Fruit fly (Drosophila melanogaster) whole organism, adult: ENCODE results near the gene Sytbeta.

Experiments used
- CG11617 ChIP-seq: fragments of 200-800 bp; sonication (Bioruptor generic); optimal IDR thresholded peaks from 2 replicates; lab custom pipeline; 2017; ENCODE audit warnings: mild to moderate bottlenecking, missing biosample characterization, missing genetic modification reagents, missing genetic modification characterization
- CG12768 ChIP-seq: fragments of 200-800 bp; sonication (Bioruptor generic); optimal IDR thresholded peaks from 2 replicates; lab custom pipeline; 2017; ENCODE audit warnings: missing biosample characterization, missing genetic modification characterization, mild to moderate bottlenecking, moderate library complexity, missing genetic modification reagents
- CG14711 ChIP-seq: fragments of 200-800 bp; sonication (Bioruptor generic); optimal IDR thresholded peaks from 2 replicates; lab custom pipeline; 2018; ENCODE audit warnings: missing biosample characterization, mild to moderate bottlenecking, missing genetic modification characterization, moderate library complexity
- CG1620 ChIP-seq: fragments of 200-800 bp; sonication (Bioruptor generic); optimal IDR thresholded peaks from 2 replicates; lab custom pipeline; 2016; ENCODE audit warnings: missing biosample characterization, missing genetic modification characterization
- CG33017 ChIP-seq: fragments of 200-800 bp; sonication (Bioruptor generic); optimal IDR thresholded peaks from 2 replicates; lab custom pipeline; 2018; ENCODE audit warnings: missing biosample characterization, mild to moderate bottlenecking, missing genetic modification characterization, moderate library complexity
- CG5204 ChIP-seq: fragments of 200-800 bp; sonication (Bioruptor generic); optimal IDR thresholded peaks from 2 replicates; lab custom pipeline; 2016; ENCODE audit warnings: missing biosample characterization, missing genetic modification characterization
- CG7045 ChIP-seq: fragments of 200-800 bp; sonication (Bioruptor generic); optimal IDR thresholded peaks from 2 replicates; lab custom pipeline; 2017; ENCODE audit warnings: missing biosample characterization, mild to moderate bottlenecking, missing genetic modification characterization
- CG7101 ChIP-seq: fragments of 200-800 bp; sonication (Bioruptor generic); optimal IDR thresholded peaks from 2 replicates; lab custom pipeline; 2018; ENCODE audit warnings: missing biosample characterization, mild to moderate bottlenecking, missing genetic modification characterization, moderate library complexity
- Clk ChIP-seq: fragments of 200-800 bp; sonication (Bioruptor generic); optimal IDR thresholded peaks from 2 replicates; lab custom pipeline; 2017; ENCODE audit warnings: missing biosample characterization, missing genetic modification characterization
- Crg-1 ChIP-seq: fragments of 200-800 bp; sonication (Bioruptor generic); optimal IDR thresholded peaks from 2 replicates; lab custom pipeline; 2016; ENCODE audit warnings: missing biosample characterization, missing genetic modification characterization
- Hr96 ChIP-seq: fragments of 200-800 bp; sonication (Bioruptor generic); optimal IDR thresholded peaks from 2 replicates; lab custom pipeline; 2016; ENCODE audit warnings: missing biosample characterization, missing genetic modification characterization
- Mnt ChIP-seq: fragments of 200-800 bp; sonication (Bioruptor generic); optimal IDR thresholded peaks from 2 replicates; lab custom pipeline; 2016; ENCODE audit warnings: missing biosample characterization, mild to moderate bottlenecking, missing genetic modification characterization
- bab1 ChIP-seq: fragments of 200-800 bp; sonication (Bioruptor generic); optimal IDR thresholded peaks from 3 replicates; lab custom pipeline; 2019; ENCODE audit warnings: missing biosample characterization, mild to moderate bottlenecking, missing genetic modification characterization, moderate library complexity
- cic ChIP-seq: fragments of 200-800 bp; sonication (Bioruptor generic); optimal IDR thresholded peaks from 2 replicates; lab custom pipeline; 2017; ENCODE audit warnings: missing biosample characterization, mild to moderate bottlenecking, missing genetic modification characterization, moderate library complexity
- cnc ChIP-seq, 2 experiments: fragments of >200 bp; optimal IDR thresholded peaks; 2 replicates each; lab custom pipeline; 2017
- kay ChIP-seq: fragments of 200-800 bp; sonication (Bioruptor generic); peaks from one replicate; lab custom pipeline; 2016; ENCODE audit warnings: missing biosample characterization, missing genetic modification characterization, borderline replicate concordance
- ovo ChIP-seq: fragments of 200-800 bp; sonication (Bioruptor generic); optimal IDR thresholded peaks from 2 replicates; lab custom pipeline; 2016; ENCODE audit warnings: missing biosample characterization, missing genetic modification characterization
- pad ChIP-seq: fragments of 200-800 bp; sonication (Bioruptor generic); optimal IDR thresholded peaks from 3 replicates; lab custom pipeline; 2017; ENCODE audit warnings: missing biosample characterization, missing genetic modification characterization, mild to moderate bottlenecking, moderate library complexity, missing genetic modification reagents
- tj ChIP-seq: fragments of 200-800 bp; sonication (Bioruptor generic); optimal IDR thresholded peaks from 3 replicates; lab custom pipeline; 2017; ENCODE audit warnings: missing biosample characterization, mild to moderate bottlenecking, missing genetic modification characterization, moderate library complexity
- toe ChIP-seq: fragments of 200-800 bp; sonication (Bioruptor generic); optimal IDR thresholded peaks from 2 replicates; lab custom pipeline; 2016; ENCODE audit warnings: missing biosample characterization, missing genetic modification characterization

Sytbeta gene

dm6 chr3L:14967691-14968538 is 96.9 kb downstream of the Sytbeta start:
- TF ChIP-seq tj (GFP tag; lab: Kevin White, UChicago): no peak
- no peak for TF ChIP-seq CG7045 (GFP tag; lab: Kevin White, UChicago)
- no peak for TF ChIP-seq ovo (GFP tag; lab: Kevin White, UChicago)
- TF ChIP-seq toe: no peak
- no peak for TF ChIP-seq CG5204 (GFP tag; lab: Kevin White, UChicago)
- TF ChIP-seq bab1 (GFP tag; lab: Kevin White, UChicago): no peak
- TF ChIP-seq CG11617 (GFP tag; lab: Kevin White, UChicago): no peak
- TF ChIP-seq CG1620 (GFP tag; lab: Kevin White, UChicago): no peak
- TF ChIP-seq kay (GFP tag; lab: Kevin White, UChicago): no peak
- TF ChIP-seq Mnt: no peak
- no peak for TF ChIP-seq Clk (GFP tag; lab: Kevin White, UChicago)
- TF ChIP-seq cic: no peak
- TF ChIP-seq Crg-1 (GFP tag; lab: Kevin White, UChicago): no peak
- no peak for TF ChIP-seq CG7101
- TF ChIP-seq Hr96 (GFP tag; lab: Kevin White, UChicago): no peak
- no peak for TF ChIP-seq CG14711
- no peak for TF ChIP-seq CG33017 (tag; lab: Kevin White, UChicago)
- TF ChIP-seq cnc (optimal IDR thresholded peaks at IDR 0.05; lab: Kevin White, UChicago): no peak
- TF ChIP-seq CG12768 (GFP tag; lab: Kevin White, UChicago): no peak
- no peak for TF ChIP-seq pad (GFP tag; lab: Kevin White, UChicago)

- no peak for TF ChIP-seq CG1620 (GFP tag; lab: Kevin White, UChicago)
- TF ChIP-seq ovo (GFP tag; lab: Kevin White, UChicago): no peak
- no peak for TF ChIP-seq CG33017 (tag; lab: Kevin White, UChicago)
- no peak for TF ChIP-seq CG11617 (GFP tag; lab: Kevin White, UChicago)
- no peak for TF ChIP-seq CG7045 (GFP tag; lab: Kevin White, UChicago)
- no peak for TF ChIP-seq cic
- no peak for TF ChIP-seq CG5204 (GFP tag; lab: Kevin White, UChicago)
- no peak for TF ChIP-seq CG14711
- no peak for TF ChIP-seq cnc (optimal IDR thresholded peaks at IDR 0.05; lab: Kevin White, UChicago)
Measured at dm6 chr3L:14966199-14966858, 98.4 kb downstream of the Sytbeta start.

dm6 chr3L:14964862-14965261 is 99.9 kb downstream of the Sytbeta start:
- TF ChIP-seq Crg-1 (GFP tag; lab: Kevin White, UChicago): no peak
- no peak for TF ChIP-seq CG14711
- TF ChIP-seq bab1 (GFP tag; lab: Kevin White, UChicago): no peak
- TF ChIP-seq Mnt: no peak
- no peak for TF ChIP-seq ovo (GFP tag; lab: Kevin White, UChicago)
- no peak for TF ChIP-seq CG7045 (GFP tag; lab: Kevin White, UChicago)
- TF ChIP-seq kay (GFP tag; lab: Kevin White, UChicago): no peak
- TF ChIP-seq Clk (GFP tag; lab: Kevin White, UChicago): no peak
